Worm (Caenorhabditis elegans): ENCODE results near the gene fli-1.
A peak's percentile ranks its signal among the peaks of the same experiment; 100 is the strongest.

Gene fli-1

ce11 chrIII:8688438-8688946, 5.0 kb upstream of the fli-1 start, which contains the start of gene hadb-1:
TSS of gene hadb-1 (minus strand) at chrIII:8688488.
- TF ChIP-seq Y53F4B.3 (GFP tag; IDR thresholded peaks at IDR 0.05) (no peak), pbrm-1 (GFP tag; IDR thresholded peaks at IDR 0.05) (no peak), repo-1 (tag; optimal IDR thresholded peaks at IDR 0.05) (peak; percentile 10), sdz-38 (tag; optimal IDR thresholded peaks at IDR 0.05) (no peak), F57A8.1 (GFP tag; optimal IDR thresholded peaks at IDR 0.05) (no peak), ztf-6 (GFP tag; IDR thresholded peaks at IDR 0.05) (no peak), somi-1 (GFP tag; optimal IDR thresholded peaks at IDR 0.05) (no peak), zfh-2 (GFP tag; conservative IDR thresholded peaks at IDR 0.05) (no peak), nfyb-1 (GFP tag; IDR thresholded peaks at IDR 0.05) (no peak), nhr-120 (GFP tag; IDR thresholded peaks at IDR 0.05) (no peak), ceh-91 (GFP tag; IDR thresholded peaks at IDR 0.05) (no peak), ets-4 (GFP tag; optimal IDR thresholded peaks at IDR 0.05) (no peak), let-526 (GFP tag; IDR thresholded peaks at IDR 0.05) (0 out of 2 replicates have a peak, but pooled peaks have one; percentile 22), madf-8 (GFP tag; conservative IDR thresholded peaks at IDR 0.05) (no peak), K12H6.12 (tag; optimal IDR thresholded peaks at IDR 0.05) (no peak), nfya-2 (GFP tag; IDR thresholded peaks at IDR 0.05) (no peak), cebp-2 (GFP tag; IDR thresholded peaks at IDR 0.05) (no peak), mxl-1 (tag; optimal IDR thresholded peaks at IDR 0.05) (no peak), ceh-40 (GFP tag; IDR thresholded peaks at IDR 0.05) (no peak), B0336.3 (GFP tag; IDR thresholded peaks at IDR 0.05) (no peak), ztf-28 (GFP tag; IDR thresholded peaks at IDR 0.05) (no peak), hlh-26 (GFP tag; conservative IDR thresholded peaks at IDR 0.05) (no peak), lin-26 (GFP tag; IDR thresholded peaks at IDR 0.05) (0 out of 2 replicates have a peak, but pooled peaks have one; percentile 7), aptf-3 (GFP tag; IDR thresholded peaks at IDR 0.05) (no peak), Y79H2A.3 (GFP tag; conservative IDR thresholded peaks at IDR 0.05) (no peak), cebp-1 (GFP tag; IDR thresholded peaks at IDR 0.05) (no peak), cebp-1 (tag; optimal IDR thresholded peaks at IDR 0.05) (peak; percentile 28), pha-4 (tag; optimal IDR thresholded peaks at IDR 0.05) (no peak), xnd-1 (tag; optimal IDR thresholded peaks at IDR 0.05) (no peak), lsl-1 (GFP tag; optimal IDR thresholded peaks at IDR 0.05) (no peak), lag-1 (GFP tag; IDR thresholded peaks at IDR 0.05) (no peak), ZK185.1 (tag; optimal IDR thresholded peaks at IDR 0.05; ENCODE audit: poor library complexity, severe bottlenecking) (no peak), egl-44 (GFP tag; IDR thresholded peaks at IDR 0.05) (no peak), atf-7 (tag; optimal IDR thresholded peaks at IDR 0.05) (no peak), mcd-1 (GFP tag; IDR thresholded peaks at IDR 0.05) (no peak), rpc-1 (optimal IDR thresholded peaks at IDR 0.05) (no peak), rpc-1 (tag; optimal IDR thresholded peaks at IDR 0.05) (no peak), Y67H2A.10 (GFP tag; conservative IDR thresholded peaks at IDR 0.05) (no peak), madf-10 (tag; optimal IDR thresholded peaks at IDR 0.05) (no peak), dpl-1 (GFP tag; optimal IDR thresholded peaks at IDR 0.05) (no peak), lir-1 (GFP tag; conservative IDR thresholded peaks at IDR 0.05) (0 out of 2 replicates have a peak, but pooled peaks have one; percentile 7), gei-17 (GFP tag; optimal IDR thresholded peaks at IDR 0.05) (no peak), nhr-80 (tag; optimal IDR thresholded peaks at IDR 0.05) (peak; percentile 56), F22D6.2 (tag; optimal IDR thresholded peaks at IDR 0.05) (no peak), T07F8.4 (tag; optimal IDR thresholded peaks at IDR 0.05) (no peak), attf-5 (GFP tag; optimal IDR thresholded peaks at IDR 0.05) (peak; percentile 12), F39B2.1 (GFP tag; IDR thresholded peaks at IDR 0.05) (no peak), ccch-3 (GFP tag; optimal IDR thresholded peaks at IDR 0.05) (no peak)

Data from whole organism, young adult.